Worm (Caenorhabditis elegans) whole organism, young adult: Measurements from ENCODE around the gene ced-2.

Source experiments
- F39B2.1 ChIP-seq: fragments of 200-800 bp; sonication (Bioruptor generic); IDR thresholded peaks from 2 replicates; pipeline ENCODE4 v1.3.6; 2022; ENCODE audit warnings: missing genetic modification reagents, missing genetic modification characterization, missing compliant biosample characterization
- akir-1 ChIP-seq: fragments of 200-800 bp; sonication (Bioruptor generic); optimal IDR thresholded peaks from 2 replicates; lab custom pipeline; 2018; ENCODE audit warnings: mild to moderate bottlenecking, missing genetic modification characterization, moderate library complexity, missing compliant biosample characterization
- atf-7 ChIP-seq: sonication (generic microtip); optimal IDR thresholded peaks from 2 replicates; lab custom pipeline; 2017; ENCODE audit warnings: mild to moderate bottlenecking, missing genetic modification characterization, missing compliant biosample characterization
- attf-3 ChIP-seq: fragments of 200-800 bp; sonication (Bioruptor generic); conservative IDR thresholded peaks from 2 replicates; pipeline ENCODE4 v1.3.6; 2022; ENCODE audit warnings: missing genetic modification reagents, missing genetic modification characterization, missing compliant biosample characterization
- bed-1 ChIP-seq: fragments of 200-800 bp; sonication (Bioruptor generic); IDR thresholded peaks from 2 replicates; pipeline ENCODE4 v1.3.6; 2022; ENCODE audit warnings: missing genetic modification reagents, missing genetic modification characterization, missing compliant biosample characterization
- cebp-1 ChIP-seq, 2 experiments: fragments of 200-800 bp in 1 of 2; sonication (Bioruptor generic) in 1 of 2; sonication (generic microtip) in 1 of 2; IDR thresholded peaks in 1 of 2; optimal IDR thresholded peaks in 1 of 2; 2 replicates each; pipeline versions ENCODE4 v1.3.6 to Lab custom; 2017 to 2022; ENCODE audit warnings: missing compliant biosample characterization in 2 of 2, missing genetic modification characterization in 2 of 2, mild to moderate bottlenecking in 1 of 2, missing genetic modification reagents in 1 of 2, moderate library complexity in 1 of 2
- chd-7 ChIP-seq: sonication (generic microtip); optimal IDR thresholded peaks from 2 replicates; lab custom pipeline; 2016; ENCODE audit warnings: mild to moderate bottlenecking, missing genetic modification characterization, moderate library complexity, missing compliant biosample characterization
- lin-26 ChIP-seq: fragments of 200-800 bp; sonication (Bioruptor generic); IDR thresholded peaks from 2 replicates; pipeline ENCODE4 v1.3.6; 2022; ENCODE audit warnings: missing genetic modification reagents, missing genetic modification characterization, missing compliant biosample characterization
- rcor-1 ChIP-seq: fragments of 200-800 bp; sonication (Bioruptor generic); IDR thresholded peaks from 2 replicates; pipeline ENCODE4 v1.3.6; 2022; ENCODE audit warnings: missing genetic modification reagents, missing genetic modification characterization, missing compliant biosample characterization
- tbp1 ChIP-seq: fragments of 200-800 bp; sonication (Bioruptor generic); optimal IDR thresholded peaks from 2 replicates; lab custom pipeline; 2018; ENCODE audit warnings: mild to moderate bottlenecking, missing genetic modification characterization, missing compliant biosample characterization
- tlf-1 ChIP-seq: fragments of 200-800 bp; sonication (Bioruptor generic); optimal IDR thresholded peaks from 2 replicates; lab custom pipeline; 2018; ENCODE audit warnings: mild to moderate bottlenecking, missing genetic modification characterization, missing compliant biosample characterization
- zfh-2 ChIP-seq: fragments of 200-800 bp; sonication (Bioruptor generic); conservative IDR thresholded peaks from 2 replicates; pipeline ENCODE4 v1.3.6; 2022; ENCODE audit warnings: missing genetic modification reagents, missing genetic modification characterization, missing compliant biosample characterization
- ztf-22 ChIP-seq: fragments of 200-800 bp; sonication (Bioruptor generic); optimal IDR thresholded peaks from 2 replicates; lab custom pipeline; 2018; ENCODE audit warnings: mild to moderate bottlenecking, missing genetic modification characterization, moderate library complexity, missing compliant biosample characterization

Gene ced-2

ce11 chrIV:1649794-1650193 lies 52.7 kb downstream of the ced-2 start (continued):
- no peak for TF ChIP-seq bed-1 (GFP tag; lab: Robert Waterston, UW)
- TF ChIP-seq chd-7 (tag; lab: Kevin White, UChicago) = no peak
- TF ChIP-seq cebp-1 (GFP tag; IDR thresholded peaks at IDR 0.05; lab: Robert Waterston, UW) = no peak
- TF ChIP-seq cebp-1 (tag; optimal IDR thresholded peaks at IDR 0.05; lab: Kevin White, UChicago) = peak; percentile 33
- TF ChIP-seq akir-1 (GFP tag; lab: Kevin White, UChicago) = no peak
- TF ChIP-seq tbp1 (GFP tag; lab: Kevin White, UChicago) = no peak
- TF ChIP-seq zfh-2 = peak; percentile 31; the same call in 1 of the 2 replicates
- TF ChIP-seq lin-26 (GFP tag; lab: Robert Waterston, UW) = no peak
- no peak for TF ChIP-seq tlf-1 (GFP tag; lab: Kevin White, UChicago)
- TF ChIP-seq attf-3 (GFP tag; lab: Robert Waterston, UW) = no peak
- TF ChIP-seq atf-7 (tag; lab: Kevin White, UChicago) = no peak
- no peak for TF ChIP-seq ztf-22 (GFP tag; lab: Kevin White, UChicago)
- no peak for TF ChIP-seq F39B2.1 (GFP tag; lab: Robert Waterston, UW)
- TF ChIP-seq rcor-1 = no peak
